Worm (Caenorhabditis elegans) whole organism, midembryonic: ENCODE data around the gene T05C12.11.

ENCODE experiments used
- T22C8.4 ChIP-seq: fragments of 200-800 bp; sonication (Bioruptor generic); IDR thresholded peaks from 2 replicates; pipeline ENCODE4 v1.3.6; 2022; ENCODE audit warnings: missing genetic modification characterization, missing compliant biosample characterization
- cog-1 ChIP-seq: sonication (generic microtip); optimal IDR thresholded peaks from 2 replicates; lab custom pipeline; 2016; ENCODE audit warnings: missing genetic modification characterization, missing compliant biosample characterization
- flt-1 ChIP-seq: fragments of 200-800 bp; sonication (Bioruptor generic); IDR thresholded peaks from 2 replicates; pipeline ENCODE4 v1.3.6; 2022; ENCODE audit warnings: missing genetic modification characterization, missing compliant biosample characterization
- klf-2 ChIP-seq: fragments of 200-800 bp; sonication (Bioruptor generic); conservative IDR thresholded peaks from 2 replicates; pipeline ENCODE4 v1.3.6; 2022; ENCODE audit warnings: missing genetic modification reagents, missing genetic modification characterization, missing compliant biosample characterization
- med-1 ChIP-seq: sonication (generic microtip); optimal IDR thresholded peaks from 2 replicates; lab custom pipeline; 2017; ENCODE audit warnings: missing genetic modification characterization, mild to moderate bottlenecking, missing compliant biosample characterization, antibody characterized with exemption, missing genetic modification reagents; ENCODE audit not compliant: insufficient read depth
- ref-1 ChIP-seq: fragments of 200-800 bp; sonication (Bioruptor generic); conservative IDR thresholded peaks from 2 replicates; pipeline ENCODE4 v1.3.6; 2022; ENCODE audit warnings: missing genetic modification reagents, missing genetic modification characterization, missing compliant biosample characterization
- tab-1 ChIP-seq: fragments of 200-800 bp; sonication (Bioruptor generic); IDR thresholded peaks from 2 replicates; pipeline ENCODE4 v1.3.6; 2022; ENCODE audit warnings: missing genetic modification characterization, missing compliant biosample characterization
- ztf-23 ChIP-seq: fragments of 200-800 bp; sonication (Bioruptor generic); IDR thresholded peaks from 2 replicates; pipeline ENCODE4 v1.3.6; 2022; ENCODE audit warnings: missing genetic modification reagents, missing genetic modification characterization, missing compliant biosample characterization
- ztf-29 ChIP-seq: fragments of 200-800 bp; sonication (Bioruptor generic); IDR thresholded peaks from 2 replicates; pipeline ENCODE4 v1.3.6; 2022; ENCODE audit warnings: missing genetic modification reagents, missing genetic modification characterization, missing compliant biosample characterization

T05C12.11 gene

DNA sequence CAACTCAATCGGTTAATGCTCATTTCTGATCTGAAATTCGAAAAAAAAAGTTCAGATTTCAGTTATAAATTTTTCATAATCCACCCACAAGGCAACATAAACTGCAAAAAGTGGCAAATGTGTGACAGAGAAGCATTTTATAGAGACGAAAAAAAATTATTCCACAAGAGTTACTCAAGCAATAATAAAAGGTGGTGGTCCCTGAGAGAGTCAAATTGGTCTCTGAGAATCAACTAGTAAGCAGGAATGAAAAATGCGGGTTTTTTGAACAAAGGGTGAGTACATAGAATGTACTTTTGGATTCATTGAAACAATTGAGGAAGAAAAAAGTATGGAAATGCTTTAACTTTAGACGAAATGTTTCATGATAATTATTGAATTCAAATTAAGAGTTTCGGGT is at the start of gene T05C12.11:
TSS of gene T05C12.11 (minus strand) at position 101 of the 400 bp plus-strand sequence.
- TF ChIP-seq flt-1 (GFP tag; lab: Robert Waterston, UW) (no peak), cog-1 (tag; lab: Kevin White, UChicago) (no peak), T22C8.4 (GFP tag; lab: Robert Waterston, UW) (no peak), med-1 (GFP tag; lab: Kevin White, UChicago) (no peak), ztf-23 (GFP tag; lab: Robert Waterston, UW) (no peak), klf-2 (GFP tag; lab: Robert Waterston, UW) (no peak), tab-1 (GFP tag; lab: Robert Waterston, UW) (no peak), ref-1 (no peak), ztf-29 (GFP tag; lab: Robert Waterston, UW) (no peak)

DNA sequence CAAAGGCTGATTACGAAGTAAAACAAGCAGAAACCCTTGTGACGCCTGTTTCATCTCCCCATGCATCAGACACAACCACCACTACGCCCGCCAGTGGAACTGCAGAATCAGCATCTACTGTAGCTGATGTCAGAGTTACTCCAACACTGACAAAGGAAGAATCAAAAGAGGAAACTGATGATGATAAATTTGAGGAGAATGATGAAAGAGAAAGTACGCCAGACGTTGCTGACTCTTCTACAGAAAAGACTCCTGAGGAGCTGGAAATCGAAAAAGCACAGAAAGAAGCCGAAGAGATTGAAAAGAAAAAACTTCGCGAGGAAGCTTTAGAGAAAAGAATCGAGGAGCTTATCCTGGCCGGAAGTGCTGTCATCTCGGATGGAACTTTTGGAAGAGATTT is 48.0 kb upstream of the T05C12.11 start:
- TF ChIP-seq ztf-29 (GFP tag; lab: Robert Waterston, UW) (no peak), cog-1 (tag; lab: Kevin White, UChicago) (no peak), med-1 (GFP tag; lab: Kevin White, UChicago) (no peak), ref-1 (no peak), T22C8.4 (GFP tag; lab: Robert Waterston, UW) (no peak), flt-1 (GFP tag; lab: Robert Waterston, UW) (no peak), klf-2 (GFP tag; lab: Robert Waterston, UW) (no peak), tab-1 (GFP tag; lab: Robert Waterston, UW) (no peak), ztf-23 (GFP tag; lab: Robert Waterston, UW) (no peak)

- TF ChIP-seq flt-1 (GFP tag; lab: Robert Waterston, UW) (no peak), klf-2 (GFP tag; lab: Robert Waterston, UW) (no peak), tab-1 (GFP tag; lab: Robert Waterston, UW) (no peak), med-1 (GFP tag; lab: Kevin White, UChicago) (no peak), ztf-23 (GFP tag; lab: Robert Waterston, UW) (no peak), cog-1 (tag; lab: Kevin White, UChicago) (no peak), ref-1 (no peak)
Measured at ce11 chrII:8216922-8217321, 46.6 kb upstream of the T05C12.11 start, which contains the start of gene ifg-1. ifg-1 (plus strand) TSS chrII:8217222.

- TF ChIP-seq cog-1 (tag; lab: Kevin White, UChicago) (no peak), klf-2 (GFP tag; lab: Robert Waterston, UW) (no peak), med-1 (GFP tag; lab: Kevin White, UChicago) (no peak), T22C8.4 (GFP tag; lab: Robert Waterston, UW) (peak; percentile 63; the same call in 1 of the 2 replicates), flt-1 (GFP tag; lab: Robert Waterston, UW) (no peak), ztf-23 (GFP tag; lab: Robert Waterston, UW) (no peak), tab-1 (GFP tag; lab: Robert Waterston, UW) (no peak), ref-1 (no peak)
Measured at ce11 chrII:8216433-8216832, 46.2 kb upstream of the T05C12.11 start, which contains the start of gene M110.3. M110.3 (minus strand) TSS chrII:8216616.

DNA sequence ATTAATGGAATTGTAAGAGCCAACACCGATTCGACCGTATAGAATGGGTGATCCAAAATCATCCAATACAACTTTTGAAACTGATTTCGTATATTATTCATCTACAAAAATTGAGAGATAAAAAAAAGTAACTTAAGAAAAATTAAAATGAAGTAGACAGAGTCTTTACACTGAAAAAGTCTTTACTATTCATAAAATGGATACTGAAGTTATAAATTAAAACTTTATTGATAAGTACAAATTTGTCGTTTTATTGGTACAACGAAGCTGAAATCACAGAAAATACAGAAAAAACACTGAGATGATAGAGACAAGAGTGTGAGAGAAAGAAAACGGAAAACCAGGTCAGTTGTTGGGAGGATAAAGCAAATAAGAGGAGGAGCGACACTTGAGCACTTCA is 44.1 kb upstream of the T05C12.11 start, which contains the start of gene M110.10:
TSS of gene M110.10 (minus strand) at position 101 of the 400 bp plus-strand sequence.
- no peak for TF ChIP-seq ztf-23 (GFP tag; lab: Robert Waterston, UW)
- no peak for TF ChIP-seq cog-1 (tag; lab: Kevin White, UChicago)
- TF ChIP-seq ref-1: no peak
- TF ChIP-seq med-1 (GFP tag; lab: Kevin White, UChicago): no peak
- TF ChIP-seq flt-1 (GFP tag; lab: Robert Waterston, UW): no peak
- TF ChIP-seq tab-1 (GFP tag; lab: Robert Waterston, UW): no peak
- no peak for TF ChIP-seq klf-2 (GFP tag; lab: Robert Waterston, UW)
- TF ChIP-seq T22C8.4 (GFP tag; lab: Robert Waterston, UW): no peak
- no peak for TF ChIP-seq ztf-29 (GFP tag; lab: Robert Waterston, UW)

DNA sequence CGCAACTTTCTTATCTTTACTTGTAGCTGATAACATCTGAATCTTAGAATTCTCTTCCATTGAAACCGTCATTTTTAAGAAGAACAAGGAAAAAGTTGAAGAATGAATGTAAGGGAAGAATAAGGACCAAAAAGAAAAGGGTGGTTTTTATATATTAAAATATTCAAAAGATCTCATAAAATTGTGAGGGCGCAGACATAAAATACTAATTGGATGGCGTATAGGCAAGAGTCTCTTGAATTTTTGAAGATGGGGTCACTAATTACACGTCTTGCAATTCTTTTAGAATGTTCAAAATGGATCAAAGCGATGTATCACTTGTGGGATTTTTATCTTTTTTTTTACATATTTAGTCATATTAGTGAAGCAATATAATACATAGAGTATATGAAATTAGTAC is 42.4 kb upstream of the T05C12.11 start, which contains the start of gene twk-3:
TSS of gene twk-3 (minus strand) at position 101 of the 400 bp plus-strand sequence.
- TF ChIP-seq klf-2 (GFP tag; lab: Robert Waterston, UW) (no peak), ref-1 (no peak), cog-1 (tag; lab: Kevin White, UChicago) (no peak), ztf-29 (GFP tag; lab: Robert Waterston, UW) (no peak), ztf-23 (GFP tag; lab: Robert Waterston, UW) (no peak), flt-1 (GFP tag; lab: Robert Waterston, UW) (no peak), T22C8.4 (GFP tag; lab: Robert Waterston, UW) (no peak), med-1 (GFP tag; lab: Kevin White, UChicago) (no peak), tab-1 (GFP tag; lab: Robert Waterston, UW) (no peak)

DNA sequence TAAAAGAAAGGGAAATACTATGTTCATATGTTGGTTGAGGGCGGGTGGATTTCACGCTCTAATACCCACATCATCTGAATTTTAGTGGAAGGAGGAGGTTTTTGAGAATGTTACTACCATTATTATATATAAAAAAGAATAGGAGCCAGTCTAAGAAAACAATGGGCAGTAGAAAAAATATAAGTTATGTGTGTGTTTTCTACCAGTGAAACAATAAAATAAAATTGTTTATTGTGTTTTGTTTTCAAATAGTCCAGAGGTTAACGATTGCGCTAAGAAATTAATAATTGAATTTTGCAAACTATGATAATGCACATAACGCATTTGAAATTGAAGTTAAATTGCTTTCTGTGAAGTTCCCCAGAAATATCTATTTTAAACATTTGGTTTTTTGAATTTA is 39.2 kb upstream of the T05C12.11 start, which contains the start of gene M110.8:
TSS of gene M110.8 (minus strand) at position 101 of the 400 bp plus-strand sequence.
- no peak for TF ChIP-seq ztf-23 (GFP tag; lab: Robert Waterston, UW)

DNA sequence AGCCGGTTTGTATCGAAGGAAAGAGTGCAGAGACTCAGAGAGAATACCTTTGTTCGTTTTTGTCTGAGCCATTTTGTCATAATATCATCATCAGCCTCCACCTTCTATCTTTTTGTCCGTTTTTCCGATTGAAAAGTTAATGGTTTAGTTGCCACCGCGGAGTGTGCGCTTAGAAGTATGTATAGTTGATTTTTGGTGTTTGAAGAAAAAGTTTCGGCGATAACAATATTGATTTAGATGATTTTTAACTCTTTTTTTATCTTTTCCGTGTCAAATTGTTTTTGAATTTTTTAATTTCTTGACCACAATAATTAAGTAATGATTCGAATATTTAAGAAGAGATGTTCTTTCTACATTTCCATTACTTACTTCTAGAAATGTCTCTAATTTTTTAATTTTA is 35.3 kb upstream of the T05C12.11 start:
- TF ChIP-seq flt-1 (GFP tag; lab: Robert Waterston, UW) (no peak), T22C8.4 (GFP tag; lab: Robert Waterston, UW) (no peak), cog-1 (tag; lab: Kevin White, UChicago) (no peak), tab-1 (GFP tag; lab: Robert Waterston, UW) (no peak), med-1 (GFP tag; lab: Kevin White, UChicago) (no peak), klf-2 (GFP tag; lab: Robert Waterston, UW) (no peak), ztf-23 (GFP tag; lab: Robert Waterston, UW) (no peak), ref-1 (no peak), ztf-29 (GFP tag; lab: Robert Waterston, UW) (no peak)

- TF ChIP-seq cog-1 (tag; lab: Kevin White, UChicago) (no peak), flt-1 (GFP tag; lab: Robert Waterston, UW) (no peak), ztf-29 (GFP tag; lab: Robert Waterston, UW) (no peak), ref-1 (no peak), med-1 (GFP tag; lab: Kevin White, UChicago) (no peak), klf-2 (GFP tag; lab: Robert Waterston, UW) (no peak), tab-1 (GFP tag; lab: Robert Waterston, UW) (no peak), T22C8.4 (GFP tag; lab: Robert Waterston, UW) (no peak), ztf-23 (GFP tag; lab: Robert Waterston, UW) (no peak)
Measured at ce11 chrII:8204039-8204438, 33.8 kb upstream of the T05C12.11 start, which contains the start of gene col-76. col-76 (plus strand) TSS chrII:8204339.
